Worm (Caenorhabditis elegans) whole organism, L1 larva: ENCODE measurements around the gene F09C8.1.

Experiments
- aly-2 ChIP-seq: fragments of 150-350 bp; optimal IDR thresholded peaks from 2 replicates; lab custom pipeline; 2014; ENCODE audit warnings: missing biosample characterization, missing genetic modification characterization
- ama-1 ChIP-seq: fragments of 150-350 bp; optimal IDR thresholded peaks from 2 replicates; lab custom pipeline; 2014
- elt-2 ChIP-seq: sonication (generic microtip); optimal IDR thresholded peaks from 2 replicates; lab custom pipeline; 2016; ENCODE audit warnings: missing genetic modification characterization, mild to moderate bottlenecking, inconsistent platforms, missing compliant biosample characterization, missing genetic modification reagents
- hpl-2 ChIP-seq: fragments of 150-350 bp; optimal IDR thresholded peaks from 2 replicates; lab custom pipeline; 2014; ENCODE audit warnings: missing biosample characterization, missing genetic modification reagents, missing genetic modification characterization
- lir-3 ChIP-seq: sonication (generic microtip); optimal IDR thresholded peaks from 2 replicates; lab custom pipeline; 2016; ENCODE audit warnings: mild to moderate bottlenecking, missing genetic modification characterization, moderate library complexity, missing compliant biosample characterization; ENCODE audit not compliant: poor library complexity
- pag-3 ChIP-seq: sonication (generic microtip); optimal IDR thresholded peaks from 2 replicates; lab custom pipeline; 2017; ENCODE audit warnings: missing genetic modification characterization, mild to moderate bottlenecking, missing compliant biosample characterization, antibody characterized with exemption, borderline replicate concordance; ENCODE audit not compliant: insufficient read depth
- sox-4 ChIP-seq: sonication (generic microtip); optimal IDR thresholded peaks from 2 replicates; lab custom pipeline; 2016; ENCODE audit warnings: missing genetic modification characterization, missing compliant biosample characterization
- ztf-11 ChIP-seq, 2 experiments: sonication (generic microtip); optimal IDR thresholded peaks; 2 replicates each; lab custom pipeline; 2016 to 2017; ENCODE audit warnings: missing genetic modification characterization in 2 of 2, missing biosample characterization in 1 of 2, missing compliant biosample characterization in 1 of 2

ce11 chrX:16122628-16123027 lies 40.7 kb downstream of the F09C8.1 start:
- TF ChIP-seq ztf-11 (tag; optimal IDR thresholded peaks at IDR 0.05; lab: Kevin White, UChicago) (no peak), elt-2 (tag; lab: Kevin White, UChicago) (no peak), lir-3 (tag; lab: Kevin White, UChicago) (no peak), pag-3 (tag; lab: Kevin White, UChicago) (no peak), sox-4 (tag; lab: Kevin White, UChicago) (no peak), aly-2 (tag; lab: Kevin White, UChicago) (no peak), ama-1 (lab: Kevin White, UChicago) (no peak), hpl-2 (no peak)
